Fruit fly (Drosophila melanogaster): ENCODE data around the gene disco-r.

The disco-r gene

dm6 chrX:16171427-16171826, 22.6 kb upstream of the disco-r start (continued):
- TF ChIP-seq CG1647 (GFP tag; optimal IDR thresholded peaks at IDR 0.05): no peak
- TF ChIP-seq mld (GFP tag; IDR thresholded peaks at IDR 0.05; ENCODE audit: partially characterized antibody): no peak
- no peak for TF ChIP-seq CG18476 (GFP tag; optimal IDR thresholded peaks at IDR 0.05)
- TF ChIP-seq gsb-n (tag; optimal IDR thresholded peaks at IDR 0.05): no peak
- no peak for TF ChIP-seq zfh2 (GFP tag; optimal IDR thresholded peaks at IDR 0.05)
- no peak for TF ChIP-seq Nf-YB (GFP tag; optimal IDR thresholded peaks at IDR 0.05)
- TF ChIP-seq CG10979 (tag; optimal IDR thresholded peaks at IDR 0.05): peak; percentile 48
- TF ChIP-seq maf-S (GFP tag; optimal IDR thresholded peaks at IDR 0.05): no peak
- TF ChIP-seq crp (GFP tag; optimal IDR thresholded peaks at IDR 0.05): no peak
- no peak for TF ChIP-seq jumu (GFP tag; optimal IDR thresholded peaks at IDR 0.05)
- no peak for TF ChIP-seq CG6254 (GFP tag; optimal IDR thresholded peaks at IDR 0.05)
- no peak for TF ChIP-seq sd (tag; optimal IDR thresholded peaks at IDR 0.05)
- TF ChIP-seq CG34376 (GFP tag; optimal IDR thresholded peaks at IDR 0.05): no peak
- TF ChIP-seq chinmo (GFP tag; IDR thresholded peaks at IDR 0.05; ENCODE audit: partially characterized antibody): no peak
- TF ChIP-seq CG43689 (GFP tag; IDR thresholded peaks at IDR 0.05): no peak
- TF ChIP-seq CG4707 (GFP tag; optimal IDR thresholded peaks at IDR 0.05): no peak
- TF ChIP-seq CG31224 (GFP tag; IDR thresholded peaks at IDR 0.05): no peak
- TF ChIP-seq crol (GFP tag; IDR thresholded peaks at IDR 0.05): no peak
- no peak for TF ChIP-seq CG11560 (tag; IDR thresholded peaks at IDR 0.05)
- TF ChIP-seq CG7963 (GFP tag; IDR thresholded peaks at IDR 0.05; ENCODE audit: partially characterized antibody): no peak
- no peak for TF ChIP-seq ash1 (GFP tag; optimal IDR thresholded peaks at IDR 0.05)
- TF ChIP-seq Oli (tag; optimal IDR thresholded peaks at IDR 0.05): peak; percentile 30
- peak; percentile 48 for TF ChIP-seq phol (tag; optimal IDR thresholded peaks at IDR 0.05)
- TF ChIP-seq gsb (GFP tag; IDR thresholded peaks at IDR 0.05): no peak
- TF ChIP-seq Hsf (GFP tag; optimal IDR thresholded peaks at IDR 0.05): no peak
- peak; percentile 40 for TF ChIP-seq CG2678 (tag; optimal IDR thresholded peaks at IDR 0.05)
- no peak for TF ChIP-seq CHES-1-like (GFP tag; optimal IDR thresholded peaks at IDR 0.05)
- no peak for TF ChIP-seq caup (GFP tag; optimal IDR thresholded peaks at IDR 0.05; ENCODE audit: severe bottlenecking)
- no peak for TF ChIP-seq CG15073 (GFP tag; optimal IDR thresholded peaks at IDR 0.05)
- TF ChIP-seq CG33213 (GFP tag; optimal IDR thresholded peaks at IDR 0.05): no peak
- no peak for TF ChIP-seq Xrp1 (GFP tag; IDR thresholded peaks at IDR 0.05)
- peak; percentile 14 for TF ChIP-seq CG30403 (GFP tag; optimal IDR thresholded peaks at IDR 0.05)
- TF ChIP-seq CG14014 (GFP tag; IDR thresholded peaks at IDR 0.05): no peak
- TF ChIP-seq ase (GFP tag; IDR thresholded peaks at IDR 0.05): no peak
- no peak for TF ChIP-seq Doc3 (GFP tag; IDR thresholded peaks at IDR 0.05; ENCODE audit: partially characterized antibody)
- TF ChIP-seq insv (GFP tag; optimal IDR thresholded peaks at IDR 0.05): no peak
- TF ChIP-seq org-1 (GFP tag; optimal IDR thresholded peaks at IDR 0.05): no peak
- peak; percentile 20 for TF ChIP-seq Sox100B (GFP tag; optimal IDR thresholded peaks at IDR 0.05)
- no peak for TF ChIP-seq pros (GFP tag; optimal IDR thresholded peaks at IDR 0.05)
- TF ChIP-seq CG4328 (GFP tag; optimal IDR thresholded peaks at IDR 0.05): no peak
- no peak for TF ChIP-seq crc (GFP tag; optimal IDR thresholded peaks at IDR 0.05)
- no peak for TF ChIP-seq CG10959 (GFP tag; IDR thresholded peaks at IDR 0.05)
- TF ChIP-seq rib (GFP tag; IDR thresholded peaks at IDR 0.05): no peak
- no peak for TF ChIP-seq Fer2 (tag; optimal IDR thresholded peaks at IDR 0.05)
- TF ChIP-seq CG13775 (GFP tag; optimal IDR thresholded peaks at IDR 0.05): no peak
- TF ChIP-seq pzg (GFP tag; optimal IDR thresholded peaks at IDR 0.05): no peak
- no peak for TF ChIP-seq Oaz (GFP tag; IDR thresholded peaks at IDR 0.05)
- no peak for TF ChIP-seq D19A (tag; optimal IDR thresholded peaks at IDR 0.05)
- TF ChIP-seq PHDP (tag; optimal IDR thresholded peaks at IDR 0.05): no peak
- TF ChIP-seq Atf-2 (GFP tag; optimal IDR thresholded peaks at IDR 0.05): no peak
- no peak for TF ChIP-seq ken (GFP tag; IDR thresholded peaks at IDR 0.05)
- no peak for TF ChIP-seq Dbx (GFP tag; IDR thresholded peaks at IDR 0.05)

Data from whole organism, embryonic.